Fruit fly (Drosophila melanogaster) whole organism, larva: ENCODE results near the gene CG1951.

Experiments used
- noc ChIP-seq: fragments of 200-800 bp; sonication (Bioruptor generic); optimal IDR thresholded peaks from 3 replicates; lab custom pipeline; 2019; ENCODE audit warnings: missing biosample characterization, mild to moderate bottlenecking, missing genetic modification characterization, moderate library complexity

CG1951 gene

DNA sequence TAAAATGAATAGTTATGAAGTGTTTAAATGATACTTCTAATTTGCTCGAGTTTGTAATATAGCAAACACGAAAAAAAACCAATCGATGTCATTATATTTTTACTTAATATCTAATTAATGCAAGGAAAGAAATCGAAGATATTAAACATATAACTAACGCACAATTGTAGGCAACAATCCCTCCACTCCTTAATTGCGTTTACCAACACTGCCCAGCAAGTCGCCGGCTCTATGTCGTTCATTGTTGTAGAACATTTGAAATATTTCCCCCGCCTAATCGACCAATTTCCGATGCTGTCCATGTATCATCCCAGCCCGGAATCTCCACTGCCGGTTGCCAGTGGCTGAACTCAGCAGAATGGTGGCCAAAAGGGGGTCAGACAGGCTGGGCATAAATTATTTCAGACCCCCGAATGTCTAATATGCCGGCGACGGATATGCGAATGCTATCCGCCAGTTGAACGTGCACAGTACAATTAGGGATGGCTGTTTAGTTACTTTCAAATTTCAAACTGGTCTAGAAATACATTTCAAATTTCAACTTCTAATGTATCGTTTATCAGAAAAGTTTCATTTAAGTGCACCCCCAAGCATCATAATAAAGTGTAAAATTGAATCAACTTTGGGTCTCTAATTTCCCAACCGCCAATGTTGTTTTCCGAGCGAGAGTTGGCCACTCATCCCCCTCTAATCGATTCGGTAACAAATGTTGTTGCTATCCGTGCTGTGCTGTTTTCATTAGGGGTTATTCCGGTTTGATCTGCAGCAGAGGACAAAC, 41.6 kb downstream of the CG1951 start:
- peak; percentile 29 for TF ChIP-seq noc

DNA sequence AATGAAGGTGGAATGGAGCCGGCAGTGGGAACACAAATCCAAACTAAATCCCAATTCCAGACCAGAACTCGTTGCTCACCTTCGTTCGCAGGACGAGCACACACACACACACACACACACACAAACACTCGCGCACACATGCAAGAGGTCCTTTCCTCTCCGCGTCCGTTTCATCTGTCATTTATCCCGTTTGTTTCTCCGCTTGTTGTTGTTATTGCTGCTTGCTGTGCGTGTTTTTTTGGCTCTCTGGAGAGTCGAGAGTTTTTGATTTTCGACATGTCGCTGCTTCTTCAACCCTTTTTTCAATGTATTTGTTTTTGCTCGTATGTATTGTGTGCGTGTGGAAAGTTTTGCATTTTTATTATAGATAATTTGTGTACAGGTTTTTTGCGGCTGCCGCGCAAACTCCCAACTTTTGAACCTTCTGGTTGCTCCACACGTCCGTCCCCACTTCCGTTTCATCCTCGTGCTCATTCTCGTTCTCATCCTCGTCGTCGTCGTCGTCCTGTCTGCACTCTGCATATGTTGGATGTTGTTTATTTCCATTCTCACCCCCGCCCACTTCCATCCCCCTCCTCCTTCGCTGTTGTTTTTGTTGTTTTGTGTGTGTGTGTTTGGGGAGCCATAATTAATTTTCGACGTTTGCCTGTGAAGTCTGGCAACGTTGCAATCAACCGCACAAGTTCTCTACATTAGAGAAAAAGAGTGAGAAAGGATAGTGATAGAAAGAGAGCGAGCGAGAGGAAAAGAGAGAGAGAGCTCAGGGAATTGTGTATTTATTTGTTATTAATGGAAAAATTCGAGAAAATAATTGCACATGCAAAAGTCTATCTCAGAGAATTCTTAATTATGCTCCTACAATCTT, 42.4 kb downstream of the CG1951 start:
- TF ChIP-seq noc, result no peak

DNA sequence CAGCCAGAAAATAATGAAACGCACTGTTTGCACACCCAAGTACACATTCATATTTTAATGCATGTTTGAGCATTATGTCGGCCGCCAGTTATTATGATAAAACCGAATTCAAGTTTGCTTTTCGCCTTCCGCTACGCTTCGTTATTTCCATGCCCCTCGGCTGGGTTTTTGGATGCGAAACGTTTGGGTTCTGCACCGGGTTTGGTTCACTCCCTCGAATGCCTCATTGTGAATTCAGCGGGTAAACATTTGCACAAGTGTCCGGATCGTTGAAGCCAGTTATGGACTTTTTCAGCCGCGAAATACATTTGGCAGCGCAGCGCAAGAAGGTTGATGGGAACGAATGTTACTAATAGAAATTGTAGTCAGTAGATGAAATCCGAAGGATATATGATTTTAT, 44.1 kb downstream of the CG1951 start:
- TF ChIP-seq noc, result no peak

DNA sequence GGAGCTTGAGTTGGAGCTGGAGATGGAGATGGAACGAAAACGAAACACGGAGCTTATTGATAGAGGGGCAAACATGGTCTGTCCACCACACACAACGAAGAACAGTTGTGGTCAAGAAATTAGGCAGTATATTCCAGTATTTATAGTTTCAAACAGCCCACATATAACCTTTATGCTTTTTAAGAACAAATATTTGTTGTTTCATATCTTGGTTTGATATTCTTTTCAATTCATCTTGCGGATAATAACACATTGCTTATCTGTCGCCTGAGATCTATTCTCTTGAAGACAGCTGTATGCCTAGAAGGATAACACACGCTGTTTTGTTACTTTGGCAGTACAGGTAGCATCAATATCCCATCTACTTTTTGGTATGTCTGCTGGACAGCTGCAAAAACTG, 45.8 kb downstream of the CG1951 start:
- no peak for TF ChIP-seq noc

DNA sequence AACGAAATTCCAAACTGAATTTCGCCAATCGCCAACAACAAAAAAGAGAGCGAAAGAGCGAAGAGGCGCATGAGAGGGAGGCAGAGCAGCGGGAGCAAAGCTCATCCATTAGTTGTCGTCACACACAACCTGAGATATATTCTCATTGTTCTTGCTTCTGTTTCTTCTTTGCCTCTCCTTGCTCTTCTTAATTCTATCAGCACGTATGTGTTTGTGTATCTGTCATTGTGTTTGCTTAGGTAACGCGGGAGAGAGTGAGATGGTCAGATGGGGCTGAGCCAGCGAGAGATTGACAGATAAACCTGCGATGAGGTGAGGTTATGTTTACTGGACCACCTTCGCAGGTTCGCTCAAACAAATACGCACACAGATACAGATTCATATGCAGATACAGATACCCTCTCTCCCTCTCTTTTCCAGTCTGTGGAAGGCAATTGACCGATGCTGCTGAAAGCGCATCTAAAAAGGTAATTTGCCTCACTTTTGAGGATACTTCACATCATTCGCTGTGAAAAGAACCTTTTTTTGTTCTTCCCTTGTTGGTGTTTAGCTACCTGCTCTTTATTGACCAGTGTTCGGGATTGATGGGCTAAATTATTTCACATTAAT, 47.1 kb downstream of the CG1951 start:
- peak; percentile 16 for TF ChIP-seq noc

DNA sequence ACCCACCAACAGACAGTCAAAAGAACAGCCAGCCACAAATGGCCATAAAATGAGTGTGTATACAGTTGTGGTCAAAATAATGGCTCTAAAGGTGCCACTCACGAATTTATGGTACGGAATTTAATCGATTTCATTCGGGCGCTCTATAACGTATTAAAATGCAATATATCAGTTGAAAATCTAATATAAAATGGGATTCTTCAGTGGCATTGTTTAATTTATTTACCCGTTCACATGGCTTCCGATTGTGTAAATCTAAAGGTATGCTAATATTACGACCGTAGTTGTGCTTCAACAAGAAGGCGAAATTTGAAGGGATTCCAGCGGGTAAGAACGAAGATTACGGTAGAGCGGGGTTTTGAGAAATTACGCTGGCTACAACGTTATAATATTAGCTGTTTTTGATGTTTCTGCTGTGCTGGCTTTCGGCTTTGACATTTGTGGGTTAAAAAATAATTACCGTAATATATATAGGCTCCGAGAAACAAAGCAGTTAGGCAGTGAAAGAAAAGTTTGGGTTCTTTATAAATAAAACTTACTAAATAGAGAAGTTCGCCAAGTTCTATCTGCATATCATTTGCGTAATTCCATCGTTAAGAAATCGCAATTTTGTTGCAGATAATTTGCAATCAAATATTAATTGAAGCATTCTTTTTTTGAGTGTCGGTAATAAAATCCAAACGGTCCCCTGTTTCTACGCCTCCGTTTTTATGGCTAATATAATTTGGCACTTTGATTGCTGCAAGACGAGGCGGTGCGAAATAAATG, 48.8 kb downstream of the CG1951 start:
- peak; percentile 19 for TF ChIP-seq noc

DNA sequence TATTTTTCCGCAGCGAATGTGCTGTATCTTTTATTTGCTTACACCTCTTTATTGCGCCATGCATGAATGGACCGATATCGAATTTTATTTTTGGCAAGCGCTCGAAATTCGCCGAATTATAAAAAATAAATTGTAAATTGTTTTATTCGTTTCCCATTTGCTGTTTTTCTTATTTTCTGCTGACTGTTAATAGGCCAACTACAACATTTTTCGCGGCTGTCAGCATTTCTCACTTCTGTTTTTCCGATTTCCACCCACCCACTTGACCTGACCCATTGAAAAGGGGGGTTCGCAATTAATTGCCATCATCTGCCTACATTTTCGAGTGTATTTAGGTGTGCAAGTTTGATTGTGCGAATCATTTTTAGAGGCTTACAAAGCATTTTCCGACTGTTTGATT, 49.6 kb downstream of the CG1951 start:
- TF ChIP-seq noc, result no peak

DNA sequence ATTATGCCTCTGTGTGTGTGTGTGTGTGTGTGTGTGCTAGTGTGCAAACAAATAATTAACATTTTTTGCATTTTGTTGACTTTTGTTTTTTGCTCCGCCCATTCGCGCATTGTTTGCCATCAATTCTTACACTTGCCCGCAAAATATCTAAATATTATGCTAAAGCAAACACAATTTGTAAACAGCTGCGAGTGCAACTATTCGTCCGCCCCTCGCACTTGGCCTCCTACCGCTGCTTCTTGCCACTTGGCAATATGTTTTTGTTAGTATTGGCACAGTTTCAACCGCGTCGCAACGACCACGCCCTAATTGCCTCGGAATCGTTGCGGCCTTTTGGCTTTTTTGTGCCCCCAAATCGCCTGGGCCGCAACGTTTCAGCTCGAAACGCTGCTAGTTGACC, 50.5 kb downstream of the CG1951 start:
- no peak for TF ChIP-seq noc
